Worm (Caenorhabditis elegans) whole organism, L1 larva: ENCODE data around the gene str-149.

Experiments used
- C04F5.9 ChIP-seq: sonication (generic microtip); optimal IDR thresholded peaks from 2 replicates; lab custom pipeline; 2016; ENCODE audit warnings: missing genetic modification characterization, missing compliant biosample characterization
- C16A3.4 ChIP-seq: fragments of 150-350 bp; optimal IDR thresholded peaks from 2 replicates; lab custom pipeline; 2014; ENCODE audit warnings: missing biosample characterization, missing genetic modification characterization
- Y116A8C.19 ChIP-seq: sonication (generic microtip); optimal IDR thresholded peaks from 2 replicates; lab custom pipeline; 2016; ENCODE audit warnings: missing compliant biosample characterization, missing genetic modification characterization, borderline replicate concordance
- aha-1 ChIP-seq: fragments of 150-350 bp; optimal IDR thresholded peaks from 2 replicates; lab custom pipeline; 2014; ENCODE audit warnings: missing biosample characterization, missing genetic modification characterization
- aly-2 ChIP-seq: fragments of 150-350 bp; optimal IDR thresholded peaks from 2 replicates; lab custom pipeline; 2014; ENCODE audit warnings: missing biosample characterization, missing genetic modification characterization
- blmp-1 ChIP-seq: fragments of 150-350 bp; optimal IDR thresholded peaks from 2 replicates; lab custom pipeline; 2014; ENCODE audit warnings: missing biosample characterization, missing genetic modification characterization
- ceh-63 ChIP-seq: fragments of 200-800 bp; sonication (Bioruptor generic); optimal IDR thresholded peaks from 2 replicates; lab custom pipeline; 2018; ENCODE audit warnings: mild to moderate bottlenecking, missing genetic modification characterization, missing compliant biosample characterization
- ceh-88 ChIP-seq: fragments of 200-800 bp; sonication (Bioruptor generic); IDR thresholded peaks from 2 replicates; pipeline ENCODE4 v1.3.6; 2022; ENCODE audit warnings: missing genetic modification characterization, missing compliant biosample characterization
- ces-1 ChIP-seq: fragments of 150-350 bp; optimal IDR thresholded peaks from 2 replicates; lab custom pipeline; 2014; ENCODE audit warnings: missing biosample characterization, missing genetic modification reagents, missing genetic modification characterization
- dsc-1 ChIP-seq: sonication (generic microtip); optimal IDR thresholded peaks from 2 replicates; lab custom pipeline; 2016; ENCODE audit warnings: mild to moderate bottlenecking, missing genetic modification characterization, missing compliant biosample characterization
- efl-1 ChIP-seq, 4 experiments: fragments of 150-350 bp; optimal IDR thresholded peaks in 3 of 4; peaks in 1 of 4; 1 replicate in 1 of 4; 2 replicates in 3 of 4; lab custom pipeline; 2014; ENCODE audit warnings: missing biosample characterization in 2 of 4, missing genetic modification characterization in 2 of 4, missing genetic modification reagents in 2 of 4
- egl-13 ChIP-seq: sonication (generic microtip); optimal IDR thresholded peaks from 2 replicates; lab custom pipeline; 2016; ENCODE audit warnings: missing genotype, missing genetic modification reagents, missing genetic modification characterization, missing compliant biosample characterization
- egl-27 ChIP-seq, 2 experiments: fragments of 150-350 bp in 1 of 2; sonication (generic microtip); optimal IDR thresholded peaks; 3 replicates each; lab custom pipeline; 2017 to 2018; ENCODE audit warnings: missing biosample characterization in 2 of 2, missing genetic modification characterization in 2 of 2, missing genetic modification reagents in 2 of 2
- elt-2 ChIP-seq: sonication (generic microtip); optimal IDR thresholded peaks from 2 replicates; lab custom pipeline; 2016; ENCODE audit warnings: missing genetic modification characterization, mild to moderate bottlenecking, inconsistent platforms, missing compliant biosample characterization, missing genetic modification reagents
- elt-3 ChIP-seq, 6 experiments: fragments of 150-350 bp in 1 of 6; sonication (generic microtip); optimal IDR thresholded peaks; 2 replicates each; lab custom pipeline; 2017 to 2018; ENCODE audit warnings: missing biosample characterization in 6 of 6, missing genetic modification characterization in 6 of 6, inconsistent platforms in 1 of 6
- ets-5 ChIP-seq: fragments of 200-800 bp; sonication (Bioruptor generic); IDR thresholded peaks from 2 replicates; pipeline ENCODE4 v1.3.6; 2022; ENCODE audit warnings: missing genetic modification characterization, missing compliant biosample characterization
- fos-1 ChIP-seq: fragments of 150-350 bp; optimal IDR thresholded peaks from 2 replicates; lab custom pipeline; 2014; ENCODE audit warnings: missing biosample characterization, missing genetic modification characterization
- grh-1 ChIP-seq: fragments of 200-800 bp; sonication (Bioruptor generic); IDR thresholded peaks from 2 replicates; pipeline ENCODE4 v1.3.6; 2022; ENCODE audit warnings: missing genetic modification reagents, missing genetic modification characterization, missing compliant biosample characterization
- hlh-4 ChIP-seq: sonication (generic microtip); optimal IDR thresholded peaks from 2 replicates; lab custom pipeline; 2016; ENCODE audit warnings: mild to moderate bottlenecking, missing genetic modification characterization, missing compliant biosample characterization
- isw-1 ChIP-seq: fragments of 200-800 bp; sonication (Bioruptor generic); IDR thresholded peaks from 2 replicates; pipeline ENCODE4 v1.3.6; 2022; ENCODE audit warnings: missing genetic modification characterization, missing compliant biosample characterization
- lin-13 ChIP-seq: fragments of 150-350 bp; optimal IDR thresholded peaks from 2 replicates; lab custom pipeline; 2014; ENCODE audit warnings: missing biosample characterization, missing genetic modification reagents, missing genetic modification characterization
- lin-14 ChIP-seq: fragments of 200-800 bp; sonication (Bioruptor generic); optimal IDR thresholded peaks from 2 replicates; lab custom pipeline; 2018; ENCODE audit warnings: mild to moderate bottlenecking, missing genetic modification characterization, moderate library complexity, missing compliant biosample characterization
- lin-35 ChIP-seq, 2 experiments: fragments of 150-350 bp; optimal IDR thresholded peaks; 2 replicates each; lab custom pipeline; 2014; ENCODE audit warnings: missing biosample characterization in 2 of 2, missing genetic modification characterization in 2 of 2, missing genetic modification reagents in 2 of 2
- lir-3 ChIP-seq: sonication (generic microtip); optimal IDR thresholded peaks from 2 replicates; lab custom pipeline; 2016; ENCODE audit warnings: mild to moderate bottlenecking, missing genetic modification characterization, moderate library complexity, missing compliant biosample characterization; ENCODE audit not compliant: poor library complexity
- mef-2 ChIP-seq: fragments of 150-350 bp; optimal IDR thresholded peaks from 2 replicates; lab custom pipeline; 2014; ENCODE audit warnings: missing biosample characterization, missing genetic modification characterization
- nhr-11 ChIP-seq: fragments of 150-350 bp; optimal IDR thresholded peaks from 2 replicates; lab custom pipeline; 2014; ENCODE audit warnings: missing biosample characterization, missing genetic modification characterization
- nhr-19 ChIP-seq: fragments of 200-800 bp; sonication (Bioruptor generic); conservative IDR thresholded peaks from 2 replicates; pipeline ENCODE4 v1.3.6; 2022; ENCODE audit warnings: missing genetic modification characterization, missing compliant biosample characterization
- nhr-71 ChIP-seq: sonication (generic microtip); optimal IDR thresholded peaks from 2 replicates; lab custom pipeline; 2016; ENCODE audit warnings: mild to moderate bottlenecking, missing genetic modification characterization, moderate library complexity, missing compliant biosample characterization
- nhr-77 ChIP-seq: fragments of 150-350 bp; optimal IDR thresholded peaks from 2 replicates; lab custom pipeline; 2014; ENCODE audit warnings: missing biosample characterization, missing genetic modification characterization
- pax-3 ChIP-seq: fragments of 200-800 bp; sonication (Bioruptor generic); optimal IDR thresholded peaks from 2 replicates; lab custom pipeline; 2018; ENCODE audit warnings: mild to moderate bottlenecking, missing genetic modification characterization, moderate library complexity, missing compliant biosample characterization
- pqm-1 ChIP-seq: sonication (generic microtip); optimal IDR thresholded peaks from 3 replicates; lab custom pipeline; 2017; ENCODE audit warnings: missing biosample characterization, missing genetic modification characterization
- rnt-1 ChIP-seq: sonication (generic microtip); optimal IDR thresholded peaks from 2 replicates; lab custom pipeline; 2016; ENCODE audit warnings: mild to moderate bottlenecking, missing genetic modification characterization, moderate library complexity, missing compliant biosample characterization
- snpc-4 ChIP-seq: fragments of 150-350 bp; optimal IDR thresholded peaks from 2 replicates; lab custom pipeline; 2014; ENCODE audit warnings: missing biosample characterization, missing genetic modification characterization
- snu-23 ChIP-seq: sonication (generic microtip); optimal IDR thresholded peaks from 2 replicates; lab custom pipeline; 2016; ENCODE audit warnings: missing genetic modification characterization, missing compliant biosample characterization
- sptf-1 ChIP-seq: fragments of 150-350 bp; optimal IDR thresholded peaks from 2 replicates; lab custom pipeline; 2014; ENCODE audit warnings: missing biosample characterization, missing genetic modification characterization
- tlp-1 ChIP-seq: fragments of 150-350 bp; optimal IDR thresholded peaks from 2 replicates; lab custom pipeline; 2014; ENCODE audit warnings: missing biosample characterization, missing genetic modification characterization
- unc-130 ChIP-seq: fragments of 150-350 bp; optimal IDR thresholded peaks from 2 replicates; lab custom pipeline; 2017; ENCODE audit warnings: missing biosample characterization, missing genetic modification characterization, inconsistent platforms
- unc-62 ChIP-seq: fragments of 150-350 bp; optimal IDR thresholded peaks from 2 replicates; lab custom pipeline; 2014; ENCODE audit warnings: missing biosample characterization, missing genetic modification reagents, missing genetic modification characterization
- unc-86 ChIP-seq: sonication (generic microtip); optimal IDR thresholded peaks from 2 replicates; lab custom pipeline; 2016; ENCODE audit warnings: missing genetic modification characterization, missing compliant biosample characterization
- xbp-1 ChIP-seq: sonication (generic microtip); optimal IDR thresholded peaks from 2 replicates; lab custom pipeline; 2016; ENCODE audit warnings: missing genetic modification characterization, missing compliant biosample characterization
- ztf-11 ChIP-seq, 2 experiments: sonication (generic microtip); optimal IDR thresholded peaks; 2 replicates each; lab custom pipeline; 2016 to 2017; ENCODE audit warnings: missing genetic modification characterization in 2 of 2, missing biosample characterization in 1 of 2, missing compliant biosample characterization in 1 of 2
- ztf-4 ChIP-seq: fragments of 150-350 bp; optimal IDR thresholded peaks from 2 replicates; lab custom pipeline; 2014; ENCODE audit warnings: missing biosample characterization, missing genetic modification characterization

str-149 gene

DNA sequence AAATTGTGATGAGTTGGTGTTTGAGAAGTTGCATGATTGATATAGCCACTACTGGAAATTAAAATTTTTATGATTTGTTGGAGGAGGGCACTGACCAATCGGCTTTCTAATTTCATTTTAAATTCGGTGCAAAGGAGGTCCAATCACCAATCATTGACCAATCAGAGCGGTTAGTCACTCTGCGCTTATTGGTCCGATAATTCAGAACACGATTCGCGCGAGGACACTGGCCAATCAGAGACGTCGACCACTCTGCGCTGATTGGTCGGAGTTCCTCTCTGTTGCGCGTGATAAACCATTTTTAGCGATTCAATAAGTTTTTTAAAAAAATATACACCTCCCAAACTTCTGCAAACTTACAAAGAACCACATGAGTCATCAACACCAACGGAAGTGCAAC lies 26.6 kb downstream of the str-149 start:
- no peak for TF ChIP-seq hlh-4
- TF ChIP-seq lin-35 (GFP tag; optimal IDR thresholded peaks at IDR 0.05; lab: Kevin White, UChicago): no peak
- no peak for TF ChIP-seq unc-130 (tag; lab: Kevin White, UChicago)
- peak; percentile 10 for TF ChIP-seq dsc-1
- no peak for TF ChIP-seq xbp-1

DNA sequence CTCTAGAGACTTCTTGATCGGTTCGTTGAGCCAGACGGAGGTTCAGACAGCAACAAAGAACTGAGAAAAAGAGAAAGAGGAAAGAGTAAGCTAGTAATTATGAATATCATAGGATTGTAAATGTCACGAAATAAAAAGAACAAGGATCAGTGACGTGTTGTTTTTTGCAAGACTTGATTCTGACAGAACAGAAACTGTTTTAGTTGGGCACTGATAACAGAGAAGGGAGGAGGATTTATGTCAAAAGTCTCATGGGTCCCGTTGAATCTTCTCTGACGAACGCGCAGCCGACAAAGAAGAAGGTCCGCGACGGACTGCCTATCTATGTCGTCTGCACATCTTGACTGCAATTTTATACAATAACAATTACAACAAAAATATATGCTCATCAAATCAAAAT lies 27.4 kb downstream of the str-149 start, which contains the start of gene T03E6.9:
TSS of gene T03E6.9 (minus strand) at position 101 of the 400 bp plus-strand sequence.
- no peak for TF ChIP-seq aha-1
- TF ChIP-seq snpc-4: no peak
- no peak for TF ChIP-seq unc-62 (GFP tag; lab: Kevin White, UChicago)
- no peak for TF ChIP-seq sptf-1 (tag; lab: Kevin White, UChicago)
- no peak for TF ChIP-seq ceh-88
- TF ChIP-seq nhr-11 (tag; lab: Kevin White, UChicago): no peak
- no peak for TF ChIP-seq mef-2 (tag; lab: Kevin White, UChicago)
- no peak for TF ChIP-seq unc-86 (tag; lab: Kevin White, UChicago)
- TF ChIP-seq ceh-63 (GFP tag; lab: Kevin White, UChicago): no peak
- TF ChIP-seq Y116A8C.19 (tag; lab: Kevin White, UChicago): no peak
- no peak for TF ChIP-seq lin-13 (GFP tag; lab: Kevin White, UChicago)
- TF ChIP-seq ces-1 (GFP tag; lab: Kevin White, UChicago): no peak
- TF ChIP-seq egl-13: no peak
- TF ChIP-seq nhr-19 (GFP tag; lab: Robert Waterston, UW): no peak

DNA sequence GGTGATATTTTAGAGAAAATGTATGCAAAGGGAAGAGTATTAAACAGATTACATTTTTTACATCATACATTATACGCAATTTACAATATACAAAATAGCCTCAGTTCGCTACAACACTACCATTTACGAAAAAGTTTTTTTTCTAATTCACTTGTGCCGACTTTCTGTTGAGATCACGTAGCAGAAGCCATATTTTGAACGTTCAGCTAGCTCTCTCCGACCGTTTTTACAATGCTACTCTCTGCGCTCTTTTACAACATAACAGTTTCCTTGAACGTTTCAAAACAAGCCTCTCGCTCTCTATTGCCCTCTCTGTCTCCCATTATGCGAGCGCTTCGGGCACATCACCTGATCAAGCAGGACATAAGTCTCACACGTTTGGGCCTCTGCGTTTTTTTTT lies 29.8 kb downstream of the str-149 start, which contains the start of gene T03E6.8:
TSS of gene T03E6.8 (minus strand) at position 101 of the 400 bp plus-strand sequence.
- no peak for TF ChIP-seq grh-1
- TF ChIP-seq efl-1 (optimal IDR thresholded peaks at IDR 0.05; lab: Kevin White, UChicago): no peak
- peak in 1 of 2 experiments; percentile 3 for TF ChIP-seq efl-1 (GFP tag; optimal IDR thresholded peaks at IDR 0.05 in 1 of 2; lab: Kevin White, UChicago)

DNA sequence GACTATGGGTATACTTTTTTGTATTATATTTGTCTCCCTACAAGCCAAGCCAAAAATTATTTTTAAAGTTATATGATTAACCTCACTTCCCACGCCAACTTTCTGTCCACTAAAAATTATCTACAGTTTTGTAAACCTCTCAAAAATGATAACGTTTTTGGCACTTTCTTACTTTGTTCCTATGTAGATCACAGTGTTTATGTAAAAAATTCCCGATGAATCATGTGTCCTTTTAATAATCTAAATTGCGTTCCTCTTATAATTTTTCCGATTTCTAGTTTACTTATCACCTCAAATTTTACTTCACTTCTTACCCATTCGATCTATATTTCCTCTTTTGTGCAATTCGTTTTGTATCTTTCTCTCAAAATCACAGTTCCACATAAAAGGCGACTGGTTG lies 31.0 kb downstream of the str-149 start:
- TF ChIP-seq C16A3.4 (no peak), snu-23 (GFP tag; lab: Kevin White, UChicago) (no peak), snpc-4 (no peak), ztf-4 (tag; lab: Kevin White, UChicago) (no peak), fos-1 (tag; lab: Kevin White, UChicago) (no peak)

DNA sequence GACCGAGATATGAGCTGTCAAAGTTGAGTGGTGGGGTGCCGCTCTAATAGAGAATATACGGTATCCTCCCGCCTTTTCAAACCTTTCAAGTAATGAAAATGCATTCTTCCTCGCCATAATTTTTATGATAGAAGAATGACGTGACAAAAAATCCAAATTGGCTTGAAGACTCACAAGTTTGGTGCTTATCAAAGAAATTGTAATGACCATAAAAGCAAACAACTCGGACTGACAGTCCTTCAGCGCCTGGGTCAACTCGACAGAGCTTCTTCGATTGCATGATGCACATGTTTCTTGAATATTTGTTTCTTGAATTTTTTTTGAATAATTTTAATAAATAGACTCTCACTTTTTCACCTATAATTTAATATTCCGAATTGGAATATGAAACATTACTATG lies 32.2 kb downstream of the str-149 start:
- TF ChIP-seq pqm-1 (no peak), unc-130 (tag; lab: Kevin White, UChicago) (no peak), efl-1 (optimal IDR thresholded peaks at IDR 0.05; lab: Kevin White, UChicago) (no peak), efl-1 (GFP tag; optimal IDR thresholded peaks at IDR 0.05 in 1 of 2; lab: Kevin White, UChicago) (peak in 1 of 2 experiments; percentile 42), elt-2 (tag; lab: Kevin White, UChicago) (peak; percentile 37), lin-14 (peak; percentile 2), pax-3 (no peak), rnt-1 (no peak), ceh-63 (GFP tag; lab: Kevin White, UChicago) (no peak)

DNA sequence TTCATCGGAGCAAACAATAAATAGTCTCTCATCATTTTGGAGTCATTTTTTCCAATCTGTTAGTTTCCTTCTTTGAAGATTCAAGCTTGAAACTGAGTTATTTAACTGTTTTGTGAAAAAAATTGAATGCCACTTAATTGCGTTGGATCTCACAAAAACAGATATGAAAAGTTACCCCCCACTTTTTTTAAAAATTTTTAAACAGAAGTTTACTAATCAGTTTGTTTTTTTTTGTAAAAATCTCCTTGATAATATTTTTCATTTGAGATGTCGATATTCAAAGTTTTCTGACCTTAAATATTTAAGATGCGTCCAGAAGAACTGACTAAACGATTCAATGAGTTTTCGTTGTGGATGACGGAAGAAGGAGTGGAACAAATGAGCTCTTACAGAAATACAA lies 33.0 kb downstream of the str-149 start, which contains the start of gene Y32B12C.1:
TSS of gene Y32B12C.1 (plus strand) at position 301 of the 400 bp plus-strand sequence.
- no peak for TF ChIP-seq C04F5.9 (tag; lab: Kevin White, UChicago)
- TF ChIP-seq isw-1: no peak
- TF ChIP-seq snpc-4: no peak
- TF ChIP-seq elt-2 (tag; lab: Kevin White, UChicago): no peak
- TF ChIP-seq ets-5 (GFP tag; lab: Robert Waterston, UW): no peak
- TF ChIP-seq elt-3 (tag; optimal IDR thresholded peaks at IDR 0.05; lab: Kevin White, UChicago): no peak
- TF ChIP-seq nhr-77 (tag; lab: Kevin White, UChicago): no peak
- TF ChIP-seq efl-1 (optimal IDR thresholded peaks at IDR 0.05; lab: Kevin White, UChicago): no peak
- TF ChIP-seq efl-1 (GFP tag; optimal IDR thresholded peaks at IDR 0.05 in 1 of 2; lab: Kevin White, UChicago): no peak
- TF ChIP-seq tlp-1 (tag; lab: Kevin White, UChicago): no peak
- no peak for TF ChIP-seq nhr-71 (tag; lab: Kevin White, UChicago)
- TF ChIP-seq mef-2 (tag; lab: Kevin White, UChicago): no peak
- no peak for TF ChIP-seq ceh-88
- TF ChIP-seq ztf-11 (tag; optimal IDR thresholded peaks at IDR 0.05; lab: Kevin White, UChicago): no peak
- no peak for TF ChIP-seq grh-1
- no peak for TF ChIP-seq lir-3 (tag; lab: Kevin White, UChicago)
- no peak for TF ChIP-seq unc-62 (GFP tag; lab: Kevin White, UChicago)
- no peak for TF ChIP-seq egl-27 (tag; optimal IDR thresholded peaks at IDR 0.05; lab: Kevin White, UChicago)
- TF ChIP-seq blmp-1 (tag; lab: Kevin White, UChicago): no peak
- no peak for TF ChIP-seq aly-2 (tag; lab: Kevin White, UChicago)
